Worm (Caenorhabditis elegans): ENCODE data around the gene mlc-4.
A peak's percentile ranks its signal among the peaks of the same experiment; 100 is the strongest.

mlc-4 gene

DNA sequence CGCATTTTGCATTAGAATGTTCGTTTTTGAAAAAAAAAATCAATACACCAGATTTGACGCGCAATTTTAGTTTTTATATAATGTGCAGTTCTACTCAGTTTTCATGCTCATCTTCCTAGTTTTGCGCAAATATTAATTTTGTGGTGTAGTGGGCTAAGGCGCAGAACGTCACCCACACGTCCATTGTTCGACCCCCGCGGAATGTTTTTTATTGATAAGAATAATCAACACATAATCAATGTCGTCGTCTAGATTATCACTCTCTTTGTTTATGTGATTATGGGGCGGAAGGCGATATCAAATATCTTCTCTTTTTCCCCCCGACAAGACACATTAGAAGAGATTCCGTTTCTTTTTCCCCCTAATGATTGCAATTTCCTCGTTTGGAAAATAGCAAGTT is 37.8 kb downstream of the mlc-4 start:
- TF ChIP-seq sea-1 (GFP tag; conservative IDR thresholded peaks at IDR 0.05) (no peak), pes-1 (GFP tag; IDR thresholded peaks at IDR 0.05) (no peak), hnd-1 (tag; optimal IDR thresholded peaks at IDR 0.05) (no peak), scrt-1 (GFP tag; IDR thresholded peaks at IDR 0.05) (no peak), ets-7 (tag; optimal IDR thresholded peaks at IDR 0.05) (no peak), tbx-11 (GFP tag; IDR thresholded peaks at IDR 0.05) (no peak)

DNA sequence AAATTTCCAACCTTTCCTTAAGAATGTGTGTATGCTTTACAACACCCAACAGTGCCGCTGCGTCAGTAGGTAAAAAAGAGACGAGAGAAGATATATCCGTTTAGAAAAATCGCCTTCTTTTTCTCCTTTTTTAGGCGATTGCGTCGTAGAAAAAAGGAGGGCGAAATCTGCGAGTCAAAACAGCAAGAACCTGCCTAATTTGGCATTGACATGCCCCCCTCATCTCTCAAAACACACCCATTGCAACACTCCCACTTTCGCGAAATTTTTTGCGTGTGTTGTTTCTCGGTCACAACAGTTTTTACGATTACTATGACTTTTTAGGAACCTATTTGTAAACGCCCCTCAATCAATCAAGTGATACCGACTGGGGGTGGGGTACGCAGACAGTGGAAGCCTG is 41.9 kb downstream of the mlc-4 start:
- no peak for TF ChIP-seq flt-1 (GFP tag; IDR thresholded peaks at IDR 0.05)
- TF ChIP-seq B0310.2 (tag; optimal IDR thresholded peaks at IDR 0.05): no peak

DNA sequence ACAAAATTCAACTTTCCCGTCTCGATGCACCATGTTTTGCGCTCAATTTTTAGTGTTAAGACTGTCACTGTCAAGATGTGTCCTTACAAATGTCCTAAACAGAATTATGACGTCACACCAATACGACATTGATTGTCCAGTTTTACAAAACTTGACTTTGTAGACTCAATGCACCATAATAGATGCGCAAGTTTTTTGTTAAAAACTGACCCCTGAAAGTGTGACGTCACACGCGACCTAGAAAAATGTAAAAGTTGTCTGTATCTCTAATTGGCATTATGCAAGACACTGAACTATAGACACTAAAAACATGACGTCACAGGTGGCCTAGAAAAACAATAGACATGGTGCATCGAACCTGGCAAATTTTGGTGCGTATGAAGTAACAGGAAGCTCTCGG is 42.5 kb downstream of the mlc-4 start:
- no peak for TF ChIP-seq ets-7 (tag; optimal IDR thresholded peaks at IDR 0.05)
- no peak for TF ChIP-seq F13C5.2 (tag; optimal IDR thresholded peaks at IDR 0.05)
- no peak for TF ChIP-seq ama-1 (optimal IDR thresholded peaks at IDR 0.05)
- no peak for TF ChIP-seq pes-1 (GFP tag; IDR thresholded peaks at IDR 0.05)
- no peak for TF ChIP-seq hnd-1 (tag; optimal IDR thresholded peaks at IDR 0.05)
- no peak for TF ChIP-seq tbx-37 (GFP tag; conservative IDR thresholded peaks at IDR 0.05)
- no peak for TF ChIP-seq tra-4 (tag; optimal IDR thresholded peaks at IDR 0.05)
- no peak for TF ChIP-seq hmg-4 (GFP tag; optimal IDR thresholded peaks at IDR 0.05)
- no peak for TF ChIP-seq ceh-13 (GFP tag; optimal IDR thresholded peaks at IDR 0.05)
- no peak for TF ChIP-seq sea-1 (GFP tag; conservative IDR thresholded peaks at IDR 0.05)
- no peak for TF ChIP-seq hmbx-1 (tag; optimal IDR thresholded peaks at IDR 0.05)
- no peak for TF ChIP-seq aly-1 (tag; optimal IDR thresholded peaks at IDR 0.05)
- no peak for TF ChIP-seq ceh-36 (tag; optimal IDR thresholded peaks at IDR 0.05)
- TF ChIP-seq B0310.2 (tag; optimal IDR thresholded peaks at IDR 0.05): no peak
- no peak for TF ChIP-seq scrt-1 (GFP tag; IDR thresholded peaks at IDR 0.05)
- no peak for TF ChIP-seq flt-1 (GFP tag; IDR thresholded peaks at IDR 0.05)
- TF ChIP-seq tbx-11 (GFP tag; IDR thresholded peaks at IDR 0.05): no peak

DNA sequence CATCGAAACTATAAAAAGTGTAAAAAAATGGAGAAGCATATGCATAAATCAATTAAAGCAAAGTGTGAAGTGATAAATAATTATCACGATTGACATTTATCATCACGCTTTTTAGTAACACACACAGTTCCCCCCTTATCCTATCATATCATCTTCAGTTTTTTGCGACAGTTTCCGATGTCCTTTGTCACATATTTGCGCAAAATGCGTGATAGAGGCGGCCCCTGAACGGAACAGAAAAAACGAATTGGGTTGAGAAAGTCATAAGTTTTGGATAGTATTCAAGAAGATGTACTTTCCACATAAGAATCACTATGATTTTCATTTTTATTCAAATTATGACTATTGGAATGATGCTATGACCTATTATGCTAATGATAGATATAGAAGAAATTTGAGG is 44.5 kb downstream of the mlc-4 start:
- TF ChIP-seq ets-7 (tag; optimal IDR thresholded peaks at IDR 0.05): no peak
- no peak for TF ChIP-seq ceh-36 (tag; optimal IDR thresholded peaks at IDR 0.05)
- TF ChIP-seq F13C5.2 (tag; optimal IDR thresholded peaks at IDR 0.05): no peak
- no peak for TF ChIP-seq hmg-4 (GFP tag; optimal IDR thresholded peaks at IDR 0.05)

- TF ChIP-seq ama-1 (optimal IDR thresholded peaks at IDR 0.05) (no peak), ceh-13 (GFP tag; optimal IDR thresholded peaks at IDR 0.05) (no peak), ceh-36 (tag; optimal IDR thresholded peaks at IDR 0.05) (peak; percentile 69)
Observed at ce11 chrIII:3346665-3347064, 46.9 kb downstream of the mlc-4 start.

DNA sequence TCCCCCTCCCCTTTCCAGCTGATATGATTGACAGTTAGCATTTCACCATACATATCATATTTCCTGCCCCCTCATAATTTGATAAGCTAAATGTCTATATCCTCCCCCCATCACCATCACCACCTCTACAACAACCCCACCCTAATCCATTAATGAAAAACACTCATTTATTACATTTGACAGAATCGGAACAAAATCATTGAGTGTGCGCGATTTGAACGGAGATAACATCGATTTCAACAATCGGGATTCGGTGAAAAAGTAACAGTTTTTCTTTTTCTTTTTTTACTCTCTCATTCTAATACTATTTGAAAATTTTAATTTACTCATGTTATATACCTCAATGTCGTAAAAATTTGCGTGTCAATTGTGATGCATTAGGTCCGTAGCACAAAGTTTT is 47.8 kb downstream of the mlc-4 start:
- TF ChIP-seq hmg-4 (GFP tag; optimal IDR thresholded peaks at IDR 0.05): no peak
- no peak for TF ChIP-seq aly-1 (tag; optimal IDR thresholded peaks at IDR 0.05)
- no peak for TF ChIP-seq pes-1 (GFP tag; IDR thresholded peaks at IDR 0.05)
- no peak for TF ChIP-seq ceh-13 (GFP tag; optimal IDR thresholded peaks at IDR 0.05)
- no peak for TF ChIP-seq ceh-36 (tag; optimal IDR thresholded peaks at IDR 0.05)
- no peak for TF ChIP-seq B0310.2 (tag; optimal IDR thresholded peaks at IDR 0.05)

ce11 chrIII:3344573-3344972 is 49.0 kb downstream of the mlc-4 start, which contains the start of gene gei-1:
TSS of gene gei-1 (plus strand) at chrIII:3344873.
- no peak for TF ChIP-seq ama-1 (optimal IDR thresholded peaks at IDR 0.05)
- TF ChIP-seq tra-4 (tag; optimal IDR thresholded peaks at IDR 0.05): no peak
- no peak for TF ChIP-seq scrt-1 (GFP tag; IDR thresholded peaks at IDR 0.05)
- no peak for TF ChIP-seq ceh-13 (GFP tag; optimal IDR thresholded peaks at IDR 0.05)
- no peak for TF ChIP-seq pes-1 (GFP tag; IDR thresholded peaks at IDR 0.05)
- no peak for TF ChIP-seq ets-7 (tag; optimal IDR thresholded peaks at IDR 0.05)
- no peak for TF ChIP-seq aly-1 (tag; optimal IDR thresholded peaks at IDR 0.05)
- no peak for TF ChIP-seq sea-1 (GFP tag; conservative IDR thresholded peaks at IDR 0.05)
- no peak for TF ChIP-seq B0310.2 (tag; optimal IDR thresholded peaks at IDR 0.05)
- no peak for TF ChIP-seq tbx-11 (GFP tag; IDR thresholded peaks at IDR 0.05)
- no peak for TF ChIP-seq ceh-36 (tag; optimal IDR thresholded peaks at IDR 0.05)

- TF ChIP-seq ama-1 (optimal IDR thresholded peaks at IDR 0.05) (no peak), hmbx-1 (tag; optimal IDR thresholded peaks at IDR 0.05) (no peak), B0310.2 (tag; optimal IDR thresholded peaks at IDR 0.05) (no peak), hmg-4 (GFP tag; optimal IDR thresholded peaks at IDR 0.05) (no peak), tbx-37 (GFP tag; conservative IDR thresholded peaks at IDR 0.05) (no peak), pes-1 (GFP tag; IDR thresholded peaks at IDR 0.05) (no peak), ceh-13 (GFP tag; optimal IDR thresholded peaks at IDR 0.05) (no peak), aly-1 (tag; optimal IDR thresholded peaks at IDR 0.05) (no peak), ets-7 (tag; optimal IDR thresholded peaks at IDR 0.05) (no peak), hnd-1 (tag; optimal IDR thresholded peaks at IDR 0.05) (no peak), F13C5.2 (tag; optimal IDR thresholded peaks at IDR 0.05) (no peak), tra-4 (tag; optimal IDR thresholded peaks at IDR 0.05) (no peak), scrt-1 (GFP tag; IDR thresholded peaks at IDR 0.05) (no peak), ceh-36 (tag; optimal IDR thresholded peaks at IDR 0.05) (no peak), tbx-11 (GFP tag; IDR thresholded peaks at IDR 0.05) (no peak), sea-1 (GFP tag; conservative IDR thresholded peaks at IDR 0.05) (no peak), flt-1 (GFP tag; IDR thresholded peaks at IDR 0.05) (no peak)
Observed at ce11 chrIII:3343463-3343862, 50.1 kb downstream of the mlc-4 start.

All from whole organism, early embryonic.